Fruit fly (Drosophila melanogaster) whole organism, prepupa: ENCODE results near the gene mahe.

Experiments
- CG10631 ChIP-seq: fragments of 200-800 bp; sonication (Bioruptor generic); optimal IDR thresholded peaks from 2 replicates; lab custom pipeline; 2016; ENCODE audit warnings: missing biosample characterization, missing genetic modification characterization
- CG10669 ChIP-seq: fragments of 200-800 bp; sonication (Bioruptor generic); optimal IDR thresholded peaks from 3 replicates; lab custom pipeline; 2018; ENCODE audit warnings: missing biosample characterization, mild to moderate bottlenecking, missing genetic modification characterization, moderate library complexity
- CG11294 ChIP-seq: fragments of 200-800 bp; sonication (Bioruptor generic); IDR thresholded peaks from 2 replicates; pipeline ENCODE4 v1.3.6; 2022; ENCODE audit warnings: missing biosample characterization, missing genetic modification characterization
- CG11762 ChIP-seq: fragments of 200-800 bp; sonication (Bioruptor generic); optimal IDR thresholded peaks from 3 replicates; lab custom pipeline; 2016; ENCODE audit warnings: missing biosample characterization, missing genetic modification characterization; ENCODE audit not compliant: insufficient read depth
- CG11902 ChIP-seq: fragments of 200-800 bp; sonication (Bioruptor generic); optimal IDR thresholded peaks from 3 replicates; lab custom pipeline; 2016; ENCODE audit warnings: missing biosample characterization, missing genetic modification characterization
- CG15336 ChIP-seq: fragments of 200-800 bp; sonication (Bioruptor generic); IDR thresholded peaks from 2 replicates; pipeline ENCODE4 v1.3.6; 2022; ENCODE audit warnings: missing biosample characterization, missing genetic modification characterization
- CG16779 ChIP-seq: fragments of 200-800 bp; sonication (Bioruptor generic); optimal IDR thresholded peaks from 3 replicates; lab custom pipeline; 2017; ENCODE audit warnings: missing biosample characterization, mild to moderate bottlenecking, missing genetic modification characterization
- CG3032 ChIP-seq: fragments of 200-800 bp; optimal IDR thresholded peaks from 2 replicates; lab custom pipeline; 2019; ENCODE audit warnings: missing biosample characterization, mild to moderate bottlenecking, missing genetic modification characterization, moderate library complexity
- CG31627 ChIP-seq: fragments of 200-800 bp; sonication (Bioruptor generic); optimal IDR thresholded peaks from 3 replicates; lab custom pipeline; 2016; ENCODE audit warnings: missing biosample characterization, missing genetic modification characterization
- CG32006 ChIP-seq: fragments of 200-800 bp; sonication (Bioruptor generic); optimal IDR thresholded peaks from 3 replicates; lab custom pipeline; 2017; ENCODE audit warnings: missing biosample characterization, mild to moderate bottlenecking, missing genetic modification characterization
- CG3919 ChIP-seq: fragments of 200-800 bp; sonication (Bioruptor generic); optimal IDR thresholded peaks from 3 replicates; lab custom pipeline; 2016; ENCODE audit warnings: missing biosample characterization, missing genetic modification characterization
- CG4318 ChIP-seq: fragments of 200-800 bp; sonication (Bioruptor generic); optimal IDR thresholded peaks from 3 replicates; lab custom pipeline; 2017; ENCODE audit warnings: missing biosample characterization, mild to moderate bottlenecking, missing genetic modification characterization
- CG6163 ChIP-seq: fragments of 200-800 bp; sonication (Bioruptor generic); IDR thresholded peaks from 3 replicates; pipeline ENCODE4 v1.3.6; 2022; ENCODE audit warnings: missing biosample characterization, missing genetic modification characterization
- CG6276 ChIP-seq: fragments of 200-800 bp; sonication (Bioruptor generic); optimal IDR thresholded peaks from 2 replicates; lab custom pipeline; 2017; ENCODE audit warnings: missing biosample characterization, mild to moderate bottlenecking, missing genetic modification characterization
- CG6792 ChIP-seq: fragments of 200-800 bp; sonication (Bioruptor generic); optimal IDR thresholded peaks from 3 replicates; lab custom pipeline; 2016; ENCODE audit warnings: missing biosample characterization, missing genetic modification characterization
- CG6854 ChIP-seq: fragments of 200-800 bp; sonication (Bioruptor generic); optimal IDR thresholded peaks from 2 replicates; lab custom pipeline; 2017; ENCODE audit warnings: missing biosample characterization, mild to moderate bottlenecking, missing genetic modification characterization
- CG7368 ChIP-seq: fragments of 200-800 bp; sonication (Bioruptor generic); optimal IDR thresholded peaks from 3 replicates; lab custom pipeline; 2016; ENCODE audit warnings: missing biosample characterization, missing genetic modification characterization
- CG8119 ChIP-seq: fragments of 200-800 bp; sonication (Bioruptor generic); IDR thresholded peaks from 3 replicates; pipeline ENCODE4 v1.3.6; 2022; ENCODE audit warnings: missing biosample characterization, missing genetic modification characterization
- CG8319 ChIP-seq: fragments of 200-800 bp; sonication (Bioruptor generic); optimal IDR thresholded peaks from 3 replicates; lab custom pipeline; 2016; ENCODE audit warnings: missing biosample characterization, missing genetic modification characterization
- CG8632 ChIP-seq: fragments of 200-800 bp; sonication (Bioruptor generic); optimal IDR thresholded peaks from 3 replicates; lab custom pipeline; 2016; ENCODE audit warnings: missing biosample characterization, missing genetic modification characterization
- CG9139 ChIP-seq: fragments of 200-800 bp; sonication (Bioruptor generic); optimal IDR thresholded peaks from 3 replicates; lab custom pipeline; 2017; ENCODE audit warnings: missing biosample characterization, mild to moderate bottlenecking, missing genetic modification characterization
- Eip75B ChIP-seq: fragments of 200-800 bp; sonication (Bioruptor generic); optimal IDR thresholded peaks from 3 replicates; lab custom pipeline; 2016; ENCODE audit warnings: missing biosample characterization, missing genetic modification characterization
- Eip78C ChIP-seq: fragments of 200-800 bp; sonication (Bioruptor generic); peaks from one replicate; lab custom pipeline; 2016; ENCODE audit warnings: missing biosample characterization, missing genetic modification characterization
- Eip93F ChIP-seq: fragments of 200-800 bp; sonication (Bioruptor generic); optimal IDR thresholded peaks from 2 replicates; lab custom pipeline; 2016; ENCODE audit warnings: missing biosample characterization, mild to moderate bottlenecking, missing genetic modification characterization
- Ets21C ChIP-seq: fragments of 200-800 bp; sonication (Bioruptor generic); optimal IDR thresholded peaks from 3 replicates; lab custom pipeline; 2016; ENCODE audit warnings: missing biosample characterization, missing genetic modification characterization
- Ets96B ChIP-seq: fragments of 200-800 bp; optimal IDR thresholded peaks from 2 replicates; lab custom pipeline; 2019; ENCODE audit warnings: missing biosample characterization, mild to moderate bottlenecking, missing genetic modification characterization, moderate library complexity
- Hr4 ChIP-seq: fragments of 200-800 bp; sonication (Bioruptor generic); optimal IDR thresholded peaks from 3 replicates; lab custom pipeline; 2016; ENCODE audit warnings: missing biosample characterization, missing genetic modification characterization
- Lpt ChIP-seq: fragments of 200-800 bp; sonication (Bioruptor generic); optimal IDR thresholded peaks from 3 replicates; lab custom pipeline; 2016; ENCODE audit warnings: missing biosample characterization, missing genetic modification characterization
- Met ChIP-seq: fragments of 200-800 bp; sonication (Bioruptor generic); optimal IDR thresholded peaks from 3 replicates; lab custom pipeline; 2016; ENCODE audit warnings: missing biosample characterization, missing genetic modification characterization
- OdsH ChIP-seq: fragments of 200-800 bp; sonication (Bioruptor generic); optimal IDR thresholded peaks from 3 replicates; lab custom pipeline; 2016; ENCODE audit warnings: missing biosample characterization, missing genetic modification characterization
- Smox ChIP-seq: fragments of 200-800 bp; sonication (Bioruptor generic); optimal IDR thresholded peaks from 3 replicates; lab custom pipeline; 2016; ENCODE audit warnings: missing biosample characterization, missing genetic modification characterization
- Sox102F ChIP-seq: fragments of 200-800 bp; sonication (Bioruptor generic); optimal IDR thresholded peaks from 2 replicates; lab custom pipeline; 2016; ENCODE audit warnings: missing biosample characterization, mild to moderate bottlenecking, missing genetic modification characterization
- Sox14 ChIP-seq: fragments of 200-800 bp; sonication (Bioruptor generic); optimal IDR thresholded peaks from 3 replicates; lab custom pipeline; 2016; ENCODE audit warnings: missing biosample characterization, missing genetic modification characterization
- Sox15 ChIP-seq: fragments of 200-800 bp; sonication (Bioruptor generic); optimal IDR thresholded peaks from 3 replicates; lab custom pipeline; 2016; ENCODE audit warnings: missing biosample characterization, missing genetic modification characterization
- achi ChIP-seq: fragments of 200-800 bp; sonication (Bioruptor generic); optimal IDR thresholded peaks from 3 replicates; lab custom pipeline; 2016; ENCODE audit warnings: missing biosample characterization, missing genetic modification characterization
- acj6 ChIP-seq: fragments of 200-800 bp; sonication (Bioruptor generic); optimal IDR thresholded peaks from 3 replicates; lab custom pipeline; 2016; ENCODE audit warnings: missing biosample characterization, missing genetic modification characterization
- cyc ChIP-seq: fragments of 200-800 bp; sonication (Bioruptor generic); optimal IDR thresholded peaks from 3 replicates; lab custom pipeline; 2016; ENCODE audit warnings: missing biosample characterization, missing genetic modification characterization
- dac ChIP-seq: fragments of 200-800 bp; sonication (Bioruptor generic); optimal IDR thresholded peaks from 2 replicates; lab custom pipeline; 2017; ENCODE audit warnings: missing biosample characterization, mild to moderate bottlenecking, missing genetic modification characterization
- dsx ChIP-seq: fragments of 200-800 bp; optimal IDR thresholded peaks from 3 replicates; lab custom pipeline; 2019; ENCODE audit warnings: missing biosample characterization, mild to moderate bottlenecking, missing genetic modification characterization, moderate library complexity; ENCODE audit not compliant: poor library complexity, severe bottlenecking
- eg ChIP-seq: fragments of 200-800 bp; sonication (Bioruptor generic); IDR thresholded peaks from 3 replicates; pipeline ENCODE4 v1.3.6; 2022; ENCODE audit warnings: missing biosample characterization, missing genetic modification characterization
- esn ChIP-seq: fragments of 200-800 bp; sonication (Bioruptor generic); optimal IDR thresholded peaks from 2 replicates; lab custom pipeline; 2016; ENCODE audit warnings: missing biosample characterization, mild to moderate bottlenecking, missing genetic modification characterization, moderate library complexity
- fd59A ChIP-seq: fragments of 200-800 bp; sonication (Bioruptor generic); optimal IDR thresholded peaks from 2 replicates; lab custom pipeline; 2017; ENCODE audit warnings: missing biosample characterization, mild to moderate bottlenecking, missing genetic modification characterization, missing genetic modification reagents
- fd85E ChIP-seq: fragments of 200-800 bp; sonication (Bioruptor generic); optimal IDR thresholded peaks from 3 replicates; lab custom pipeline; 2016; ENCODE audit warnings: missing biosample characterization, missing genetic modification characterization
- fkh ChIP-seq: fragments of 200-800 bp; sonication (Bioruptor generic); optimal IDR thresholded peaks from 3 replicates; lab custom pipeline; 2017; ENCODE audit warnings: missing biosample characterization, mild to moderate bottlenecking, missing genetic modification characterization, moderate library complexity
- net ChIP-seq: fragments of 200-800 bp; sonication (Bioruptor generic); optimal IDR thresholded peaks from 3 replicates; lab custom pipeline; 2016; ENCODE audit warnings: missing biosample characterization, missing genetic modification characterization
- pdm3 ChIP-seq: fragments of 200-800 bp; sonication (Bioruptor generic); optimal IDR thresholded peaks from 3 replicates; lab custom pipeline; 2016; ENCODE audit warnings: missing biosample characterization, missing genetic modification characterization
- spab ChIP-seq: fragments of 200-800 bp; sonication (Bioruptor generic); optimal IDR thresholded peaks from 2 replicates; lab custom pipeline; 2017; ENCODE audit warnings: missing biosample characterization, mild to moderate bottlenecking, missing genetic modification characterization, missing genetic modification reagents
- ss ChIP-seq, 2 experiments: fragments of 200-800 bp; sonication (Bioruptor generic); optimal IDR thresholded peaks; 2 replicates in 1 of 2; 3 replicates in 1 of 2; lab custom pipeline; 2017 to 2018; ENCODE audit warnings: mild to moderate bottlenecking in 2 of 2, missing biosample characterization in 2 of 2, missing genetic modification characterization in 2 of 2, moderate library complexity in 1 of 2
- svp ChIP-seq: fragments of 200-800 bp; sonication (Bioruptor generic); peaks from one replicate; lab custom pipeline; 2016; ENCODE audit warnings: missing biosample characterization, missing genetic modification characterization
- topi ChIP-seq: fragments of 200-800 bp; sonication (Bioruptor generic); optimal IDR thresholded peaks from 3 replicates; lab custom pipeline; 2016; ENCODE audit warnings: missing biosample characterization, missing genetic modification characterization
- vri ChIP-seq: fragments of 200-800 bp; sonication (Bioruptor generic); optimal IDR thresholded peaks from 3 replicates; lab custom pipeline; 2016; ENCODE audit warnings: missing biosample characterization, mild to moderate bottlenecking, missing genetic modification characterization

Gene mahe

DNA sequence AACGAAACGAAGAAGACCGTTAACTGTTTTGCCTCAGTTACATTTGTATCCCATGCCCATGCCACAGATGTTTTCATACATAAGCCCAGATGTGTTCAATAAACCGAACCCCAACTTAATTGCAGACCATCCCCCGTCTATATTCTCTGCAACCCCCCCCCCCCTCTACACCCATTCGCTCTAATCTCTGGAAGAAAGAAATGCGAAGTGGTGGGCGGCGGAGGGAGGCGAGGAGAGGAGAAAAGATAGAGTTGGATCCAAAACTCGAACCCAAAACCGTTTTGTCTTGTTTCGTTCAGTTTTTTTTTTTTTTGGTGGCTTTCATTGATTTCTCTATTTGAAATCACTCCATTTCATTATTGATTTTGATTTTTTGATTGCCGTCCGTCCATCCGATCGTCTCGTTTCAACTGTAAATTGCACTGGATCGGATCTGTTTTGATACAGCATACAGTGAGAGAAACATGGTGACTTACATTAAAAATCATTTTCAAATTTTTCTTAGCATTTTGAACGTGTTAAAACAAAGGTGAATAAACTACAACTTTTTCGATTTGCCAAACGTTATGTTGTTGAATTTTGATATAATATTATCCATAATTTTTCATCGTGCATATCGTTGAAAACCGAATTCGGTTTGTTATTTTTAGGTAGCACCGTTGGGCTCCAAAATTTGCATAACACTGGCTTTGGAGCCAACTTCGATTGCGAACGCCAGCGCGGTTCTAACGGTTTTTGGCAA is 44.5 kb upstream of the mahe start:
- TF ChIP-seq Eip75B (GFP tag; lab: Kevin White, UChicago) (peak; percentile 35), Met (peak; percentile 58), Hr4 (GFP tag; lab: Kevin White, UChicago) (peak; percentile 61), dac (GFP tag; lab: Kevin White, UChicago) (peak; percentile 1), acj6 (GFP tag; lab: Kevin White, UChicago) (peak; percentile 36), net (peak; percentile 21), CG8632 (GFP tag; lab: Kevin White, UChicago) (peak; percentile 27), CG16779 (tag; lab: Kevin White, UChicago) (no peak), fd85E (no peak), CG6792 (GFP tag; lab: Kevin White, UChicago) (peak; percentile 24), fkh (GFP tag; lab: Kevin White, UChicago) (no peak), esn (GFP tag; lab: Kevin White, UChicago) (peak; percentile 51), topi (GFP tag; lab: Kevin White, UChicago) (peak; percentile 61), Sox102F (peak; percentile 35), CG3032 (tag; lab: Kevin White, UChicago) (no peak), eg (GFP tag; lab: Robert Waterston, UW) (peak; percentile 60; the same call in 2 of the 3 replicates), Eip78C (GFP tag; lab: Kevin White, UChicago) (peak; percentile 87), CG7368 (GFP tag; lab: Kevin White, UChicago) (no peak), CG32006 (GFP tag; lab: Kevin White, UChicago) (peak; percentile 67), dsx (GFP tag; lab: Kevin White, UChicago) (no peak), Sox15 (GFP tag; lab: Kevin White, UChicago) (no peak), Ets21C (peak; percentile 9), OdsH (peak; percentile 44), Lpt (GFP tag; lab: Kevin White, UChicago) (no peak), spab (GFP tag; lab: Kevin White, UChicago) (no peak), vri (GFP tag; lab: Kevin White, UChicago) (no peak), svp (GFP tag; lab: Kevin White, UChicago) (peak; percentile 81), CG6163 (GFP tag; lab: Robert Waterston, UW) (peak; percentile 60; the same call in 2 of the 3 replicates), cyc (GFP tag; lab: Kevin White, UChicago) (peak; percentile 37), CG8319 (GFP tag; lab: Kevin White, UChicago) (no peak), CG10669 (GFP tag; lab: Kevin White, UChicago) (peak; percentile 17), CG15336 (GFP tag; lab: Robert Waterston, UW) (peak; percentile 59), fd59A (GFP tag; lab: Kevin White, UChicago) (no peak), Smox (GFP tag; lab: Kevin White, UChicago) (peak; percentile 31), CG3919 (GFP tag; lab: Kevin White, UChicago) (peak; percentile 42), CG11902 (no peak), CG8119 (GFP tag; lab: Robert Waterston, UW) (peak; percentile 45; the same call in 2 of the 3 replicates), Eip93F (GFP tag; lab: Kevin White, UChicago) (no peak), Ets96B (peak; percentile 7), pdm3 (peak; percentile 44), CG11762 (GFP tag; lab: Kevin White, UChicago) (no peak), CG6854 (GFP tag; lab: Kevin White, UChicago) (no peak), CG4318 (GFP tag; lab: Kevin White, UChicago) (peak; percentile 10), CG9139 (no peak), CG10631 (peak; percentile 33), CG11294 (no peak), achi (GFP tag; lab: Kevin White, UChicago) (peak; percentile 39), CG6276 (peak; percentile 45), Sox14 (GFP tag; lab: Kevin White, UChicago) (peak; percentile 31), ss (GFP tag; optimal IDR thresholded peaks at IDR 0.05; lab: Kevin White, UChicago) (no peak), CG31627 (GFP tag; lab: Kevin White, UChicago) (peak; percentile 39)
